Worm (Caenorhabditis elegans) whole organism, dauer: Measurements from ENCODE around the gene M04B2.7.

Experiments
- unc-62 ChIP-seq: sonication (generic microtip); optimal IDR thresholded peaks from 2 replicates; lab custom pipeline; 2017; ENCODE audit warnings: missing biosample characterization, missing genetic modification reagents, missing genetic modification characterization

M04B2.7 gene

DNA sequence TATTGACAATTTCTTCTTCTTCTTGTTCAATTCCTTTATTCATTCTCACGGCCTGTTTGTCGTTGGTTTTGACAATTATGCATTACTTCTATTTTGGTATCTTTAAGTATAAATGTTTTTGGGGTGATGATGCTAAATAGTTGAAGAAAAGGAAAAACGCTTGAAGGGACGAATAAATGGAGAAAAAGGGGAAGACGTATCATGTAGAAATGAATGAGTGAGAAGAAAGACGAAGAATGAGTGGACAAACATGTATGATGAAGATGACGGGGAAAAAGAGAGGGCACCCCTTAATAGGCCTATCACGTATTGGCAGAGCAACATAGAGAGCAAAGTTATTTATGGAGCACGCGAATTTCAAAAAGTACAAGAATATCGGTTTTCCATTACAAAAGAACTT, at the start of gene M04B2.7:
M04B2.7 (minus strand) TSS at position 101 of the 400 bp plus-strand sequence.
- TF ChIP-seq unc-62 = no peak

DNA sequence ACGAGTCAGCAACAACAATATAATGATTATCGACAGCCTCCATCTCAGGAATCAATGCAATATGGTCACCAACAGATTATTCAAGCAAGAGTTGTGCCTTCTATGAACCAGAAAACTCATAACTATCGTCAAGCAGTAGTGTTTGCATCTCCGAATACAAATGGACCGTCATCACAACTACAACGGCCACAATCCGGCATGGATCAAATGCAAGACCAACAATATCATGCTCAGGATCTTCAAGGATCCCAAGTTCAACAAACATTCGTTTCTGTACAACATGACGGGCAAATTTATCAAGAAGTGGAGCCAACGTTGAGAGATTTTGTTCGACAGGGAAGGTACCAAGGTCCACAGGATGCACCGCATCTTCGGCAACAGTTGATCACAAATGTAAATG, 48.5 kb upstream of the M04B2.7 start:
- no peak for TF ChIP-seq unc-62

DNA sequence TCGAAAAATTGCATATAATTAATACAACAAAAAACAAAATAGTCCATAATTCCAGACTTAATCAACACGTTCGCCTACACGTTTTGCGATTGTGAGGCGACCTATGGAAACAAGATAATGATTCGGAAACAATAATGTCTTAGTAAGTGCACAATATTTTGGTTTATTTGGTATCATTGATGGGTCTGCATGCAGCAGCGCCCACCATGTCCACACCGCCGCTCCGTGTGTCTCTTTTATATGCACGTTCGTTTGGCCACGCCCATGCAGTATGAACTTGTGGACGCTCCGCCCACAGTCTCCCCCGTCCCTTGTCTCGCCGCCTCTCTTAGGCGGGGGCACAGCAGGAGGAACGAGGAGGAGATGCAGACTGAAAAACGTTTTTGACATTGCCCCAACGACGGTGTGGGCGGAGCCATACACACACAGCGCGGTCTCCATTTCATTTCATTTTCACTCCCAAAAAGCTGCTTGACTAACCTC, 45.7 kb upstream of the M04B2.7 start, which contains the start of gene mig-38:
mig-38 (plus strand) TSS at position 54 of the 483 bp plus-strand sequence.
- no peak for TF ChIP-seq unc-62

DNA sequence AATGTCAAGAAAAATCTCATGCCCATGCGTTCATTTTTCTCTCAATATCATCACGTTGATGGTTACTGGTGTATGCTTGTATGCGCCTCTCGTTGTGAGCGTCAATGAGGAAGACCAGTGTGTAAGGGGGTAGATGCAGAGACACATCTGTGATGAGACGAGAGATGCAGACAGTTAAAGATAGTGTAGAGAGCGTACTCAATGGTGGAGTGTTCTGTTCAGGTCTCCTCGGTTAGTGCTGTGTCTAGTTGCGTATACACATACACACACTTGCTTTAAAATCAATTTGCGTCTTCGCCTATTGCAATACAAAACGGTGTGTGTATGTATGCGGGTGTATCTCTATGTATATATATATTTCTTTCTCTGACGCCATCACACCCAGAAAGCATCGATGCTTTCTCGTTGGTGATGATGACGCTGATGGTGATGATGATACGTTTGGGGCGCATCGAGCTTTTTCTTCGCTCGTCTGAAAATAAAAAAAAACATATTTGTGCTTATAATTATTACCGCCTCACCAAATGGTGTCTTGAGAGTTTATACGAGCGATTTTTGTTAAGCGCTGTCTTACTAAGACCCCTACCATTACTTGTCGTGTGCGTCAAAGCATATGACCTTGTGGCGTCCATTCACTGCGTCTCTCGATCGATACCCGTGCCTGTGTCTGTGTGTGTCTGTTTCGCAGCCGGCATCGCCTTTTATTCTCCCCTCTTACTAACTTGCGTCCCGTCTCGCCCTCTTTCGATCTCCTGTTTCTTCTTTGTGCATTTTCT, 45.0 kb upstream of the M04B2.7 start, which contains the start of gene F40F11.3:
F40F11.3 (minus strand) TSS at position 589 of the 776 bp plus-strand sequence.
- TF ChIP-seq unc-62 = no peak

DNA sequence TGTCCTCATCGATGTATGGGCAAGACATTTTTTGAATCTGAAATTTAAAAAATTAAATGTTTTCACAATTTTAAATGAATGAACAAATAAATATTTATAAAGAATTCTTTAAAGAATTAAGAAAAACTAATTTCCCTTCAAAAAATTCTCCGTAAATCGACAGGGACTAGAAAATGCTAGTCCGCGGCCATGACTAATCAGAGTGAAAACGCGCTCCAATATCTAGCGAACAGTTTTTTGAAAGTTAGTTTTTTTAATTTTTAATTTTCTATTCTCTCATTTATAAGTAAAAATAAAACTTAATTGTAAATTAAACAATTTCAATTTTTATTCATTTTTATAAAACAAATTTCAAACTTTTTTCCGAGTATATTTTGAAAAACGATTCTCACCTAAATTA, 44.2 kb upstream of the M04B2.7 start:
- TF ChIP-seq unc-62 = no peak

DNA sequence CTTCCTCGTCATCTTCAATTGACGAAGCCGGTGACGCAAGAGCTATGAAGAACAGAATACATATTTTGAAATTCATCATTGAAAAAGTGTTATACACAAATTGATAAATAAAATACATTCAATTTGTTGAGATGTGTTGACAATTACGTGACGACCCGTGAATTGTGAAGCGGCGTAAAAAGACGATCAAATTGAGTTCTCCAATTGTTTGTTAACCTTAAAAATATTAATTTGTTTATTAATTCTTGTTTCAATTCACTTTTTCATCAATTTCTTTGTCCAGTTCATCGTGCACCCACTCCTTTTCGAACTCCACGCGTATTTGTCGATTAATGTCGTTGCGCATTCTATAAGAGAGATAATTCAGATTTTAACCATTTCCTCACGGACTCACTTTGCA, 43.6 kb upstream of the M04B2.7 start, which contains the start of gene spe-36:
spe-36 (minus strand) TSS at position 101 of the 400 bp plus-strand sequence.
- TF ChIP-seq unc-62 = no peak

DNA sequence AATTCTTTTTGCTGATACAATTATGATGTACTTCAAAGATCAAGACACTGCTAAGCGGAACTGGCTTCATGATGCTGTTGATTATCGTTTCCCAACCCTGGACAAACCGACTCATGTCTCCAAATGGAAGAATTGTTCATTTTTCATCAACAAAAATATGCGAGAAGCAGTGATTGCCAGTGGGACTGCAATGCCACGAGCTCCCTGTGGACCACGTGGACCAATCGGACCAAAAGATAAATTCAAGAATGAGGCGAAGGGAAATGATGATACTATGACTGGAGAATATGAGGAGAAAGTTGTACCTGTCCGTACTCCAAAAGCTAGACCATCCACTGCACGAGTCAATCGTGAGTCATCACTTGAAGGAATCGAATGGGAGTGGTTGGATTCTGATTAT, 37.9 kb upstream of the M04B2.7 start:
- TF ChIP-seq unc-62 = no peak

DNA sequence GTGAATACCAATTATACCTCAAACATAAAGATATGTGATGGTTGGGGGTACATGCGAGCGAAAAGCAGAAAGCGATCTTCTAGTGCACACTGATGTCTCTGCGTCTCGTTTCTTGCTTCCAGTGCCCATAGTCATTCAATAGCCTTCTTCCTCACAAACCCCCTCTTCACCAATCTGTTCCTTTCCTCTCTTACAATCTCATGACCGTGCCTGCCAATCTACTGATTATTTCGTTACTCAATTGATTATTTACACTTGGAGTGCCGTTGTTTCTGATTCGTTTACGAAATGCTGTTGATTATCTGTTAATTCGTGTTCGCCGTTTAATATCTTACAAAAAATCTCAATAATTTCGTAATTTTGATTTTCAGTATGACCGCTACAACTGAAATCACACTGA, 36.3 kb upstream of the M04B2.7 start:
- no peak for TF ChIP-seq unc-62

DNA sequence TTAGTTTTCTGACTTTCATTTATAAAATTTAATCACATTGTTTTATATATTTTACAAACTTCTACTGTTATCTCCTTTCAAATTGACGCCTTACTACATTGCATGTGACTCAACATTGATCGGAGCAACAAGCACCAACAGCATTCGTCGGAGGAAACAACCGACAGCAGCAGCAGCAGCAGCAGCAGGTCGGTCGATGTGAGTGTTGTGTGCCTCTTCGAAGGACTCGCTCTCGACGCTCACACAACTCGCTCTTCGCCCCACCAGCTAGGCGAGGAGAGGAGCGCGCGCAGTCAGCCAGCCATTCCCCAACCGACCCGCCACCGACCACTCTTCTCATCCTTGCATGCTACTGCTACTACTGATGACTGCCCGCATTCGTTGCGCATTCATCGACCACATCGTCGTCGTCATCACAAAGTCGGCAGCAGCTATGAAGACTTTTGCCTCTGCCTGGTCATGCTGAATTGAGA, 35.4 kb upstream of the M04B2.7 start, which contains the start of gene F12F6.1:
F12F6.1 (plus strand) TSS at position 51 of the 473 bp plus-strand sequence.
- TF ChIP-seq unc-62 = no peak

DNA sequence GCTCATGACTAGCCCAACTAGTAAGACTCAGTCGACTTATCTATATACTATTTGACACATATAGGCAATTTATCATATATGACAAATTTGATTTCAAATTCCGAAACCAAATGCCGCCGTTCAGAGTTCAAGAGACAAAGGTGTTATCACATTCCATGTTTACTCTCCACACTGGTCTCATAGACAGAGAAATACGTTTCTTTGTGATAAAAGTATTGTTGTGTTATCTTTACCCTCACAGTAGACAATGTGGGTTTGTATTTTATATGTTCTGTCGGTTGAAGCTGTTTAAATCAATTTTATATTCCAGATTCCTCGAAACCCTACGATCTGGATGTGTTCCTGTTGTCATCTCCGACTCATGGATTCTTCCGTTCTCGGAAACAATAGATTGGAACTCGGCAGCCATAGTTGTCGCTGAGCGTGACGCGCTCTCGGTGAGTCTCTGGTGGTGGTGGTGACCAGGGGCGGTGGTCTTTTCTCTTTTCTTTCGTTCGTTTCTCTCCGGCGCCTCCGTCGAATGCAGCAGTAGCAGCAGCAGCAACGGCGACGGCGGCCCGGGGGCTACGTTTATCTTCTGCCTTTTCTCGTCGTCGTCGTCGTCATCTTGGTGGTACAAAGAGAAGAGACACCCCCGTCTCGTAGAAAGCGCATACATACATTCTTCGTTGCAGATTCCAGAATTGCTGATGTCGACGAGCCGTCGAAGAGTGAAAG, 34.0 kb upstream of the M04B2.7 start:
- no peak for TF ChIP-seq unc-62

DNA sequence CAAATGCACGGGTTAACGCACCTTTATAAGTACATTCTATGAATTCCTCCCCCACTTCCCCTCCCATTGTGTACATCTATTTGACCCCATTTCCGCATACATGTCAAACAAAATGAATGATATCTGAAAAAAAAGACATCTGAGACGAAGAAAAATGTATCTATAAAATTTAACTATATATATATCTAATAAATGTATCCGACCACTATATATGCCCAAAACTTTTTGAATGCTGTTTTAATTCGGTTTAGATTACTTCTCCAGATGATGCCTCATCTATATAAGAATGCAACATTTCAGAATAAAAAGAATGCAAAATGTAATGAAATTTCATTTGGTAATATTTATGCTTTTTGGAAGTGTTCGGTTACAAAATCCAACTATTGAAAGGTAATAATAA, 29.9 kb upstream of the M04B2.7 start, which contains the start of gene rib-1:
rib-1 (plus strand) TSS at position 301 of the 400 bp plus-strand sequence.
- no peak for TF ChIP-seq unc-62

DNA sequence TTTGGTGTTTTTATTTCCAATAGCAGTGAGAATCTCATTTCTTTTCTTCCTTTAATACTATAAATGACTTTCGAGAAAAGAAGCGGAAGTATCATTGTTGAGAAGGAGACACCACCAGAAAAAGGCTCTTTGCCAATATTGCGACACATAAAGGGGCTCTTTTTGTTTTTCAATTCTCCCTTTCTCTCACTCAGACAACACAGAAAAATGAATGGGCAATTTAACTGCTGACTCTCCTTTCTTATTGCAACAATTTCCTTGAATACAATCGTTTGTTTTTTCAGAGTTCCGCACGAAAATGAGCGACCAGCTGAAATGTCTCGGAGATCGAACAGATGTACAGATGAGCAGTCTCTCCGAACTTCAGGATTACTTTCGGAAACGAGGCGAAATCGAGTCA, 25.8 kb upstream of the M04B2.7 start:
- no peak for TF ChIP-seq unc-62

DNA sequence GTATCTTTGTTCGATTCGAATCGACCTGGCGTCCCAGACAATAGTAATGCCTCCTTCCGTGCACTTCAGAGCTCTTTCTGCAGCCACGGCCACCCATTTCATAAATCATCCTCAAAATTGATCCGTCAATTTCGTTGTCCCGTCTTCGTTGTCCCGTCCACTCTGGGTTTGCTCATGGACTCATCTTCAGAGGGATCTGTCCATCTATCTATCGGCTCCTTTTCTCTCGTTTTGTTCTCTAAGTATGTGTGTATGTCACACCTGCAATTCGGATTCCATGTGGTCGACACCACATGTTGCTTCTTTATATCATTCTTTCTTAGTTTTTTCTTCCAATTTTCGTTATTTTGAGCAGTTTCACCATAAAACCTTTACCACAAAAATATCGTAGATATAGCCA, 24.0 kb upstream of the M04B2.7 start:
- TF ChIP-seq unc-62 = no peak

DNA sequence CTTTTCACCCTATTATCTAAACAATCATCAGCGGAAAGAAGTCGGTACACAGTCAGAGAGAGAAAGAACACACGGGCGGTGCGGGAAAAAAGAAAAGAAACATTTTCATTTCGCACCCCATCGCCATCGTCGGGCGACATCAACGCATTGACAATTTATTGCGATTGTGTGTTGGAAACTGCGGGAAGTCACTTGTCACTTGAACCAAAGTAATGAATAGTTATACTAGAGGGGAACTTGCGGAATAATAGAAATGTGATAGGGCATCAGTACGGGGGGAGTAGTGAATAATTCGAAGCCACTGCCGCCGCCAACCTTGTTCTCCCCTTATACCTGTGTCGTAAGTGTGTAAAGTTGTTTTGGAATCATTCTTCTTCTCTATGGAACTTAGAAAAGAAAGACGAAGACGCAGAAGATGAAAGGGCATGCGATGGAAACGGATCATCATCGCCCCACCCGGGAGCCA, 22.8 kb upstream of the M04B2.7 start:
- no peak for TF ChIP-seq unc-62

DNA sequence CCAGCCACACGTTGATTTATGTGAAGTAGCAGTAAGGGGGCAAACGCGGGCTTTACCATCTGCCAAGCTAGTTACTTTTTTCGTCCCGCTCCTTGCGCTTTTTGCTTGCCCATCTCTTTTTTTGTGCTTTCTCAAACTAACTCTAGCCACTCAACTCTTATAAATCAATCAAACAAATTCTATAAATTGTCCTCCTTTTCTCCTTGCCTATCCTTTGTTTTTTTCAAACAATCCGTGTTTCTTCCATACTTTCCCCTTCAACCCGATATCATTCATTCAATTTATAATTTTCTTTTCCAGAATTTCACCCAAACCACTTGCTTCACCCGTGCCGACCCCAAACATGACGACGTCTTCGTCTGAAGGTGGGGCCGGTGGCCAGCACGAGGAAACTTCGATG, 21.6 kb upstream of the M04B2.7 start, which contains the start of gene srgp-1:
srgp-1 (plus strand) TSS at position 301 of the 400 bp plus-strand sequence.
- no peak for TF ChIP-seq unc-62

DNA sequence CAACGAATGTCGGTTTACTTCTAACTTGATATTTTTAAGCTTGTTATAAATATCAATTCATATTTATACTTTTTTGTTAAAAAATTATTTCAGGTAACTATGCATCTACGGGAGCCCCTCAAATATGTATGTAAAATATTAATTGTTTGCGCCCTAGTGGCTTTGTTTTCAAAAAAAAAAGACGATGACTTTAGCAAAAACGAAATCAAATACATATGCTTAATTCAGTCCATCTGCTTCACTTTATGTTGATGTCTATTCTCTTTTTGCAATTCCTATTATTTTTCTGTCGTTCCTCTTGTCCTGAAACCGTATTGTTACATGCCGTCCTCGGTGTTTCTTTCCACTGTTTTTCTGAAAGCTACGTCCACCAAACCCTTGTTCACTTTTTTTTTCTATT, 21.2 kb upstream of the M04B2.7 start:
- TF ChIP-seq unc-62 = no peak
